Worm (Caenorhabditis elegans): ENCODE results near the gene nex-1.

ce11 chrIII:5190179-5190578, 35.2 kb upstream of the nex-1 start:
- TF ChIP-seq egl-27 (tag; optimal IDR thresholded peaks at IDR 0.05) (no peak), fkh-10 (GFP tag; optimal IDR thresholded peaks at IDR 0.05) (no peak), lir-3 (tag; optimal IDR thresholded peaks at IDR 0.05; ENCODE audit: poor library complexity) (peak; percentile 84), F16B12.6 (tag; optimal IDR thresholded peaks at IDR 0.05) (no peak), pag-3 (tag; optimal IDR thresholded peaks at IDR 0.05; ENCODE audit: borderline replicate concordance, insufficient read depth) (no peak)

All from whole organism, L1 larva.